Fruit fly (Drosophila melanogaster) S2 (cell line): ENCODE measurements around the gene CG43121.

Experiments used
- CG8478 ChIP-seq: fragments of >200 bp; optimal IDR thresholded peaks from 2 replicates; lab custom pipeline; 2018
- CTCF ChIP-seq, 2 experiments: fragments of >200 bp; optimal IDR thresholded peaks; 2 replicates each; lab custom pipeline; 2018

DNA sequence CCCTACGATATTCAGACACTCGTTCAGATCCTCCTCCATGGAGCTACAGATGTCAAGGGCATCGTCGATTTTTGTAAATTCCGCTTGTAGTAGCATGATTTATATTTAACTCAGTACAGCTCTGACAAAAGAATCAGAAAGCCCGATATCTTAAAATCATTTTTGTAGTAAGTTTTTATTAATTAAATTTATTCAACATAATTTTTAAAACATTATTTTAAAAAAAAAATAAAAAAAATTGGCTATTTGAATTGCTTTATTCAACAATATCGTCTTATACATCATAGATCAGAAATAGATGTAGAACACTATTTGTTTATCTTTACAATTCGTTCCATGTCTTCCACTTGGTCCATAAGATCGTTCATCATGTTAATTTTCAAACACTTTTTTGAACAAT, 24.8 kb upstream of the CG43121 start, which contains the start of gene CG13474:
- no peak for TF ChIP-seq CG8478 (lab: Kevin White, UChicago)
- no peak for TF ChIP-seq CTCF (optimal IDR thresholded peaks at IDR 0.05; lab: Kevin White, UChicago)
